Worm (Caenorhabditis elegans) whole organism, L4 larva: ENCODE results near the gene T06E4.5.

Experiments used
- ZK337.2 ChIP-seq: fragments of 200-800 bp; sonication (Bioruptor generic); IDR thresholded peaks from 2 replicates; pipeline ENCODE4 v1.3.6; 2022; ENCODE audit warnings: missing genetic modification reagents, missing genetic modification characterization, missing compliant biosample characterization
- duxl-1 ChIP-seq: sonication (generic microtip); optimal IDR thresholded peaks from 2 replicates; lab custom pipeline; 2016; ENCODE audit warnings: mild to moderate bottlenecking, missing genetic modification characterization, moderate library complexity, missing compliant biosample characterization; ENCODE audit not compliant: poor library complexity
- egl-27 ChIP-seq: sonication (generic microtip); optimal IDR thresholded peaks from 3 replicates; lab custom pipeline; 2017; ENCODE audit warnings: missing biosample characterization, missing genetic modification reagents, missing genetic modification characterization
- lir-3 ChIP-seq: sonication (generic microtip); optimal IDR thresholded peaks from 2 replicates; lab custom pipeline; 2016; ENCODE audit warnings: mild to moderate bottlenecking, missing genetic modification characterization, missing compliant biosample characterization
- madf-5 ChIP-seq, 2 experiments: fragments of 200-800 bp; sonication (Bioruptor generic); IDR thresholded peaks; 2 replicates each; pipeline ENCODE4 v1.3.6; 2022; ENCODE audit warnings: missing compliant biosample characterization in 2 of 2, missing genetic modification characterization in 2 of 2
- nhr-11 ChIP-seq: fragments of 150-350 bp; optimal IDR thresholded peaks from 2 replicates; lab custom pipeline; 2014; ENCODE audit warnings: missing biosample characterization, missing genetic modification characterization
- nhr-76 ChIP-seq: fragments of 150-350 bp; optimal IDR thresholded peaks from 2 replicates; lab custom pipeline; 2014; ENCODE audit warnings: missing biosample characterization, missing genetic modification characterization
- set-16 ChIP-seq: fragments of 200-800 bp; sonication (Bioruptor generic); IDR thresholded peaks from 2 replicates; pipeline ENCODE4 v1.3.6; 2022; ENCODE audit warnings: missing genetic modification reagents, missing genetic modification characterization, missing compliant biosample characterization
- snpc-4 ChIP-seq: fragments of 150-350 bp; optimal IDR thresholded peaks from 2 replicates; lab custom pipeline; 2014; ENCODE audit warnings: missing biosample characterization, missing genetic modification characterization
- unc-62 ChIP-seq, 3 experiments: fragments of 150-350 bp in 1 of 3; sonication (generic microtip); optimal IDR thresholded peaks in 2 of 3; peaks in 1 of 3; 1 replicate in 1 of 3; 2 replicates in 2 of 3; lab custom pipeline; 2014 to 2017; ENCODE audit warnings: missing biosample characterization in 3 of 3, missing genetic modification characterization in 3 of 3, missing genetic modification reagents in 3 of 3, missing genotype in 1 of 3
- zfp-3 ChIP-seq: fragments of 200-800 bp; sonication (Bioruptor generic); conservative IDR thresholded peaks from 2 replicates; pipeline ENCODE4 v1.3.6; 2022; ENCODE audit warnings: missing genetic modification reagents, missing genetic modification characterization, missing compliant biosample characterization

ce11 chrV:9587619-9588018, 43.4 kb upstream of the T06E4.5 start:
- TF ChIP-seq nhr-11 (tag; lab: Kevin White, UChicago): no peak
- no peak for TF ChIP-seq duxl-1 (tag; lab: Kevin White, UChicago)
- TF ChIP-seq unc-62 (GFP tag; optimal IDR thresholded peaks at IDR 0.05 in 1 of 2; lab: Kevin White, UChicago): no peak
- no peak for TF ChIP-seq unc-62 (tag; optimal IDR thresholded peaks at IDR 0.05; lab: Kevin White, UChicago)
- TF ChIP-seq nhr-76 (tag; lab: Kevin White, UChicago): no peak
- TF ChIP-seq ZK337.2: no peak
- TF ChIP-seq madf-5 (GFP tag; IDR thresholded peaks at IDR 0.05; lab: Robert Waterston, UW): no peak
- TF ChIP-seq lir-3 (tag; lab: Kevin White, UChicago): no peak
- TF ChIP-seq snpc-4: no peak
- no peak for TF ChIP-seq zfp-3 (GFP tag; lab: Robert Waterston, UW)
- TF ChIP-seq set-16: no peak
- no peak for TF ChIP-seq egl-27 (tag; lab: Kevin White, UChicago)
